Fruit fly (Drosophila melanogaster): Measurements from ENCODE around the gene CG42376.

- TF ChIP-seq CG8478 (optimal IDR thresholded peaks at IDR 0.05) (no peak), CTCF (optimal IDR thresholded peaks at IDR 0.05) (no peak)
Observed at dm6 chrX:254690-255089, at the start of gene CG42376.
